Worm (Caenorhabditis elegans) whole organism, mixed stage, embryonic: ENCODE measurements around the gene nas-18.
"Not testable (repeated sequence)": the region's sequence is repeated elsewhere in the genome, so short reads cannot be mapped to it uniquely, and the experiment has no call there.

ENCODE experiments used
- M03D4.4 ChIP-seq: sonication (generic microtip); optimal IDR thresholded peaks from 2 replicates; lab custom pipeline; 2017; ENCODE audit warnings: mild to moderate bottlenecking, missing genetic modification characterization, missing compliant biosample characterization
- ceh-39 ChIP-seq: fragments of 150-350 bp; optimal IDR thresholded peaks from 2 replicates; lab custom pipeline; 2014; ENCODE audit warnings: missing biosample characterization, missing genetic modification characterization
- ceh-43 ChIP-seq: fragments of 200-800 bp; sonication (Bioruptor generic); optimal IDR thresholded peaks from 2 replicates; lab custom pipeline; 2018; ENCODE audit warnings: mild to moderate bottlenecking, missing genetic modification characterization, moderate library complexity, missing compliant biosample characterization
- ces-1 ChIP-seq: fragments of 150-350 bp; optimal IDR thresholded peaks from 2 replicates; lab custom pipeline; 2014; ENCODE audit warnings: missing biosample characterization, missing genetic modification reagents, missing genetic modification characterization
- cnd-1 ChIP-seq: fragments of 200-800 bp; sonication (Bioruptor generic); optimal IDR thresholded peaks from 2 replicates; lab custom pipeline; 2018; ENCODE audit warnings: mild to moderate bottlenecking, missing genetic modification characterization, missing compliant biosample characterization
- drap-1 ChIP-seq: fragments of 200-800 bp; sonication (Bioruptor generic); optimal IDR thresholded peaks from 3 replicates; lab custom pipeline; 2018; ENCODE audit warnings: mild to moderate bottlenecking, missing genetic modification characterization, missing compliant biosample characterization
- elt-1 ChIP-seq: sonication (generic microtip); optimal IDR thresholded peaks from 2 replicates; lab custom pipeline; 2017; ENCODE audit warnings: missing genetic modification characterization, mild to moderate bottlenecking, missing compliant biosample characterization, antibody characterized with exemption, moderate library complexity, borderline replicate concordance; ENCODE audit not compliant: insufficient read depth
- elt-3 ChIP-seq: fragments of 150-350 bp; optimal IDR thresholded peaks from 2 replicates; lab custom pipeline; 2014; ENCODE audit warnings: missing biosample characterization, missing genetic modification characterization
- flh-1 ChIP-seq: fragments of 200-800 bp; sonication (Bioruptor generic); optimal IDR thresholded peaks from 2 replicates; lab custom pipeline; 2018; ENCODE audit warnings: mild to moderate bottlenecking, missing genetic modification characterization, moderate library complexity, missing compliant biosample characterization
- ham-2 ChIP-seq: fragments of 200-800 bp; sonication (Bioruptor generic); optimal IDR thresholded peaks from 2 replicates; lab custom pipeline; 2018; ENCODE audit warnings: mild to moderate bottlenecking, missing genetic modification characterization, missing compliant biosample characterization
- lin-13 ChIP-seq: fragments of 150-350 bp; optimal IDR thresholded peaks from 2 replicates; lab custom pipeline; 2014; ENCODE audit warnings: missing biosample characterization, missing genetic modification characterization
- lin-32 ChIP-seq: fragments of 200-800 bp; sonication (Bioruptor generic); optimal IDR thresholded peaks from 2 replicates; lab custom pipeline; 2018; ENCODE audit warnings: mild to moderate bottlenecking, missing genetic modification characterization, missing compliant biosample characterization
- mab-5 ChIP-seq: fragments of 150-350 bp; optimal IDR thresholded peaks from 2 replicates; lab custom pipeline; 2014; ENCODE audit warnings: missing biosample characterization, missing genetic modification characterization
- mep-1 ChIP-seq: fragments of 150-350 bp; optimal IDR thresholded peaks from 2 replicates; lab custom pipeline; 2017; ENCODE audit warnings: missing biosample characterization, missing genetic modification reagents, missing genetic modification characterization, inconsistent platforms
- mls-2 ChIP-seq: sonication (generic microtip); optimal IDR thresholded peaks from 2 replicates; lab custom pipeline; 2016; ENCODE audit warnings: mild to moderate bottlenecking, missing genetic modification characterization, moderate library complexity, missing compliant biosample characterization
- nhr-2 ChIP-seq: fragments of 150-350 bp; optimal IDR thresholded peaks from 2 replicates; lab custom pipeline; 2014; ENCODE audit warnings: missing biosample characterization, missing genetic modification characterization
- nhr-76 ChIP-seq: sonication (generic microtip); optimal IDR thresholded peaks from 2 replicates; lab custom pipeline; 2017; ENCODE audit warnings: missing biosample characterization, missing genetic modification characterization
- sem-2 ChIP-seq: fragments of 200-800 bp; sonication (Bioruptor generic); optimal IDR thresholded peaks from 2 replicates; lab custom pipeline; 2018; ENCODE audit warnings: mild to moderate bottlenecking, missing genetic modification characterization, missing compliant biosample characterization
- snpc-4 ChIP-seq: fragments of 150-350 bp; optimal IDR thresholded peaks from 2 replicates; lab custom pipeline; 2014; ENCODE audit warnings: missing biosample characterization, missing genetic modification characterization
- sptf-1 ChIP-seq: sonication (generic microtip); optimal IDR thresholded peaks from 2 replicates; lab custom pipeline; 2017; ENCODE audit warnings: mild to moderate bottlenecking, missing genetic modification characterization, moderate library complexity, missing compliant biosample characterization
- tbx-8 ChIP-seq: fragments of 200-800 bp; sonication (Bioruptor generic); optimal IDR thresholded peaks from 2 replicates; lab custom pipeline; 2018; ENCODE audit warnings: mild to moderate bottlenecking, missing genetic modification characterization, moderate library complexity, missing compliant biosample characterization
- unc-62 ChIP-seq: fragments of 150-350 bp; optimal IDR thresholded peaks from 2 replicates; lab custom pipeline; 2014; ENCODE audit warnings: missing biosample characterization, missing genetic modification reagents, missing genetic modification characterization
- zip-8 ChIP-seq: fragments of 150-350 bp; optimal IDR thresholded peaks from 2 replicates; lab custom pipeline; 2014; ENCODE audit warnings: missing biosample characterization, missing genetic modification characterization
- ztf-11 ChIP-seq: fragments of 150-350 bp; optimal IDR thresholded peaks from 2 replicates; lab custom pipeline; 2014; ENCODE audit warnings: missing biosample characterization, missing genetic modification characterization

Gene nas-18

ce11 chrV:11396134-11396533 lies at the start of gene nas-18:
TSS of gene nas-18 (plus strand) at chrV:11396434.
- TF ChIP-seq mep-1; ceh-39; ces-1 (GFP tag; lab: Kevin White, UChicago): not testable (repeated sequence)

- TF ChIP-seq nhr-2 (tag; lab: Kevin White, UChicago): no peak
- no peak for TF ChIP-seq lin-13
- no peak for TF ChIP-seq ztf-11 (tag; lab: Kevin White, UChicago)
- no peak for TF ChIP-seq M03D4.4 (tag; lab: Kevin White, UChicago)
- TF ChIP-seq, all 35 proteins: peak for 0
Measured at ce11 chrV:11346912-11347311, 49.3 kb upstream of the nas-18 start, which contains the start of gene grl-7. TSS of gene grl-7 (minus strand) at chrV:11347012.

- TF ChIP-seq mep-1: no peak
- TF ChIP-seq nhr-2 (tag; lab: Kevin White, UChicago): no peak
- TF ChIP-seq unc-62 (GFP tag; lab: Kevin White, UChicago): no peak
- no peak for TF ChIP-seq sem-2
- TF ChIP-seq ztf-11 (tag; lab: Kevin White, UChicago): no peak
- no peak for TF ChIP-seq mls-2 (tag; lab: Kevin White, UChicago)
- TF ChIP-seq ces-1 (GFP tag; lab: Kevin White, UChicago): peak; percentile 19
- TF ChIP-seq flh-1 (GFP tag; lab: Kevin White, UChicago): no peak
- TF ChIP-seq, all 35 proteins: peak for 1
Measured at ce11 chrV:11351263-11351662, 45.0 kb upstream of the nas-18 start.

- TF ChIP-seq nhr-2 (tag; lab: Kevin White, UChicago) (no peak), snpc-4 (tag; lab: Kevin White, UChicago) (no peak), ceh-43 (GFP tag; lab: Kevin White, UChicago) (no peak), elt-3 (tag; lab: Kevin White, UChicago) (no peak), zip-8 (tag; lab: Kevin White, UChicago) (no peak), mep-1 (no peak), cnd-1 (tag; lab: Kevin White, UChicago) (no peak), tbx-8 (GFP tag; lab: Kevin White, UChicago) (no peak), ceh-39 (no peak)
Measured at ce11 chrV:11352893-11353292, 43.3 kb upstream of the nas-18 start, which contains the start of gene npr-25. TSS of gene npr-25 (minus strand) at chrV:11352993.

ce11 chrV:11354264-11354663 lies 42.0 kb upstream of the nas-18 start:
- TF ChIP-seq mab-5 (tag; lab: Kevin White, UChicago) (no peak), ces-1 (GFP tag; lab: Kevin White, UChicago) (peak; percentile 52)

ce11 chrV:11363575-11363974 lies 32.7 kb upstream of the nas-18 start:
- no peak for TF ChIP-seq flh-1 (GFP tag; lab: Kevin White, UChicago)
- no peak for TF ChIP-seq ces-1 (GFP tag; lab: Kevin White, UChicago)
- no peak for TF ChIP-seq drap-1 (GFP tag; lab: Kevin White, UChicago)

- TF ChIP-seq flh-1 (GFP tag; lab: Kevin White, UChicago) (no peak), ceh-43 (GFP tag; lab: Kevin White, UChicago) (no peak), lin-13 (no peak), lin-32 (GFP tag; lab: Kevin White, UChicago) (no peak), nhr-76 (tag; lab: Kevin White, UChicago) (no peak), ztf-11 (tag; lab: Kevin White, UChicago) (no peak), elt-3 (tag; lab: Kevin White, UChicago) (no peak), ham-2 (no peak), ceh-39 (no peak), mls-2 (tag; lab: Kevin White, UChicago) (no peak)
Measured at ce11 chrV:11366129-11366528, 30.1 kb upstream of the nas-18 start, which contains the start of gene dop-5. TSS of gene dop-5 (minus strand) at chrV:11366229.

- TF ChIP-seq elt-1 (tag; lab: Kevin White, UChicago) (no peak), drap-1 (GFP tag; lab: Kevin White, UChicago) (no peak), ces-1 (GFP tag; lab: Kevin White, UChicago) (peak; percentile 73), sptf-1 (no peak), sem-2 (no peak)
Measured at ce11 chrV:11372284-11372878, 23.9 kb upstream of the nas-18 start.
